Worm (Caenorhabditis elegans) whole organism, early embryonic: ENCODE results near the gene fbxb-102.

Experiments
- B0310.2 ChIP-seq: sonication (generic microtip); optimal IDR thresholded peaks from 2 replicates; lab custom pipeline; 2016; ENCODE audit warnings: mild to moderate bottlenecking, missing genetic modification characterization, missing compliant biosample characterization
- F13C5.2 ChIP-seq: sonication (generic microtip); optimal IDR thresholded peaks from 2 replicates; lab custom pipeline; 2017; ENCODE audit warnings: mild to moderate bottlenecking, missing genetic modification characterization, inconsistent platforms, missing compliant biosample characterization
- ama-1 ChIP-seq: fragments of 150-350 bp; optimal IDR thresholded peaks from 2 replicates; lab custom pipeline; 2014
- ceh-13 ChIP-seq: fragments of 200-800 bp; sonication (Bioruptor generic); optimal IDR thresholded peaks from 2 replicates; lab custom pipeline; 2018; ENCODE audit warnings: mild to moderate bottlenecking, missing genetic modification characterization, missing compliant biosample characterization
- ceh-36 ChIP-seq: sonication (generic microtip); optimal IDR thresholded peaks from 2 replicates; lab custom pipeline; 2016; ENCODE audit warnings: missing genetic modification characterization, inconsistent platforms, missing compliant biosample characterization
- flt-1 ChIP-seq: fragments of 200-800 bp; sonication (Bioruptor generic); IDR thresholded peaks from 2 replicates; pipeline ENCODE4 v1.3.6; 2022; ENCODE audit warnings: missing genetic modification characterization, missing compliant biosample characterization
- hnd-1 ChIP-seq: sonication (generic microtip); optimal IDR thresholded peaks from 2 replicates; lab custom pipeline; 2016; ENCODE audit warnings: missing genetic modification characterization, missing compliant biosample characterization
- pes-1 ChIP-seq: fragments of 200-800 bp; sonication (Bioruptor generic); IDR thresholded peaks from 2 replicates; pipeline ENCODE4 v1.3.6; 2022; ENCODE audit warnings: missing genetic modification reagents, missing genetic modification characterization, missing compliant biosample characterization
- scrt-1 ChIP-seq: fragments of 200-800 bp; sonication (Bioruptor generic); IDR thresholded peaks from 2 replicates; pipeline ENCODE4 v1.3.6; 2022; ENCODE audit warnings: missing genetic modification characterization, missing compliant biosample characterization
- sea-1 ChIP-seq: fragments of 200-800 bp; sonication (Bioruptor generic); conservative IDR thresholded peaks from 2 replicates; pipeline ENCODE4 v1.3.6; 2022; ENCODE audit warnings: missing genetic modification characterization, missing compliant biosample characterization
- tbx-37 ChIP-seq: fragments of 200-800 bp; sonication (Bioruptor generic); conservative IDR thresholded peaks from 2 replicates; pipeline ENCODE4 v1.3.6; 2022; ENCODE audit warnings: missing genetic modification reagents, missing genetic modification characterization, missing compliant biosample characterization
- tra-4 ChIP-seq: sonication (generic microtip); optimal IDR thresholded peaks from 2 replicates; lab custom pipeline; 2017; ENCODE audit warnings: missing genetic modification characterization, missing compliant biosample characterization

ce11 chrII:12452754-12453352 lies 29.9 kb upstream of the fbxb-102 start, which contains the start of the genes sre-35 and sre-33:
- TF ChIP-seq ceh-13 (GFP tag; lab: Kevin White, UChicago): no peak
- no peak for TF ChIP-seq sea-1 (GFP tag; lab: Robert Waterston, UW)
- TF ChIP-seq B0310.2: no peak
- no peak for TF ChIP-seq flt-1
- no peak for TF ChIP-seq ama-1 (lab: Kevin White, UChicago)
- no peak for TF ChIP-seq scrt-1 (GFP tag; lab: Robert Waterston, UW)
- no peak for TF ChIP-seq tbx-37
- no peak for TF ChIP-seq ceh-36 (tag; lab: Kevin White, UChicago)
- TF ChIP-seq F13C5.2 (tag; lab: Kevin White, UChicago): no peak
- no peak for TF ChIP-seq tra-4 (tag; lab: Kevin White, UChicago)
- TF ChIP-seq pes-1 (GFP tag; lab: Robert Waterston, UW): no peak
- no peak for TF ChIP-seq hnd-1
